Fruit fly (Drosophila melanogaster): ENCODE data around the gene CG31954.

Gene CG31954

dm6 chr2L:3548879-3549278, 39.0 kb upstream of the CG31954 start (continued):
- TF ChIP-seq tx (GFP tag; optimal IDR thresholded peaks at IDR 0.05) (no peak), grau (tag; optimal IDR thresholded peaks at IDR 0.05) (peak; percentile 76), CG12236 (GFP tag; optimal IDR thresholded peaks at IDR 0.05) (no peak), emc (GFP tag; optimal IDR thresholded peaks at IDR 0.05) (no peak), NC2α (GFP tag; optimal IDR thresholded peaks at IDR 0.05) (no peak), crc (GFP tag; optimal IDR thresholded peaks at IDR 0.05) (no peak), jigr1 (GFP tag; IDR thresholded peaks at IDR 0.05) (no peak), Dip3 (GFP tag; optimal IDR thresholded peaks at IDR 0.05) (no peak), lola (GFP tag; optimal IDR thresholded peaks at IDR 0.05) (no peak), crol (GFP tag; IDR thresholded peaks at IDR 0.05) (peak; percentile 42; the same call in 1 of the 2 replicates), fd64A (GFP tag; optimal IDR thresholded peaks at IDR 0.05) (no peak), Lim3 (GFP tag; IDR thresholded peaks at IDR 0.05) (no peak), CG10267 (tag; optimal IDR thresholded peaks at IDR 0.05) (no peak), CG8290 (GFP tag; optimal IDR thresholded peaks at IDR 0.05) (no peak), CG8290 (tag; optimal IDR thresholded peaks at IDR 0.05) (peak in 1 of 2 experiments; percentile 0), CG6765 (GFP tag; optimal IDR thresholded peaks at IDR 0.05) (no peak), MTF-1 (GFP tag; optimal IDR thresholded peaks at IDR 0.05; ENCODE audit: borderline replicate concordance) (no peak), cwo (GFP tag; optimal IDR thresholded peaks at IDR 0.05) (no peak), Ets97D (GFP tag; optimal IDR thresholded peaks at IDR 0.05) (no peak), CG15479 (GFP tag; optimal IDR thresholded peaks at IDR 0.05) (peak; percentile 26), hb (GFP tag; IDR thresholded peaks at IDR 0.05; ENCODE audit: partially characterized antibody) (no peak), CG12744 (GFP tag; optimal IDR thresholded peaks at IDR 0.05) (no peak), Usf (GFP tag; optimal IDR thresholded peaks at IDR 0.05) (no peak), hbn (GFP tag; IDR thresholded peaks at IDR 0.05; ENCODE audit: partially characterized antibody) (no peak), CG12942 (GFP tag; optimal IDR thresholded peaks at IDR 0.05) (no peak), pb (GFP tag; optimal IDR thresholded peaks at IDR 0.05) (no peak), wdn (GFP tag; IDR thresholded peaks at IDR 0.05) (no peak), CG9437 (GFP tag; optimal IDR thresholded peaks at IDR 0.05) (no peak), CG34224 (GFP tag; IDR thresholded peaks at IDR 0.05; ENCODE audit: partially characterized antibody) (no peak), CG17912 (GFP tag; optimal IDR thresholded peaks at IDR 0.05) (no peak), dmrt11E (tag; optimal IDR thresholded peaks at IDR 0.05) (peak; percentile 30), Ravus (GFP tag; IDR thresholded peaks at IDR 0.05) (no peak), exex (tag; optimal IDR thresholded peaks at IDR 0.05) (no peak), sd (tag; optimal IDR thresholded peaks at IDR 0.05) (no peak), CHES-1-like (GFP tag; optimal IDR thresholded peaks at IDR 0.05) (no peak), Ptx1 (GFP tag; IDR thresholded peaks at IDR 0.05) (no peak), CG11696 (GFP tag; IDR thresholded peaks at IDR 0.05) (no peak), CG10462 (GFP tag; optimal IDR thresholded peaks at IDR 0.05) (no peak), CG7786 (GFP tag; optimal IDR thresholded peaks at IDR 0.05) (no peak), CG1603 (tag; optimal IDR thresholded peaks at IDR 0.05) (peak; percentile 11), esg (GFP tag; conservative IDR thresholded peaks at IDR 0.05) (no peak), CG11247 (GFP tag; IDR thresholded peaks at IDR 0.05) (no peak), gsb-n (tag; optimal IDR thresholded peaks at IDR 0.05) (peak; percentile 28), CG12071 (GFP tag; optimal IDR thresholded peaks at IDR 0.05) (no peak), eyg (GFP tag; optimal IDR thresholded peaks at IDR 0.05) (no peak), onecut (GFP tag; IDR thresholded peaks at IDR 0.05) (no peak), CG7963 (GFP tag; IDR thresholded peaks at IDR 0.05; ENCODE audit: partially characterized antibody) (no peak), dysf (GFP tag; IDR thresholded peaks at IDR 0.05) (no peak), CG16815 (GFP tag; optimal IDR thresholded peaks at IDR 0.05) (no peak), cad (GFP tag; optimal IDR thresholded peaks at IDR 0.05) (peak; percentile 11), Trl (optimal IDR thresholded peaks at IDR 0.05) (no peak), Trl (GFP tag; optimal IDR thresholded peaks at IDR 0.05) (no peak), Awh (GFP tag; IDR thresholded peaks at IDR 0.05) (no peak)
